Worm (Caenorhabditis elegans) whole organism, early embryonic: Measurements from ENCODE around the gene Y54G2A.28.

Experiments used
- B0310.2 ChIP-seq: sonication (generic microtip); optimal IDR thresholded peaks from 2 replicates; lab custom pipeline; 2016; ENCODE audit warnings: mild to moderate bottlenecking, missing genetic modification characterization, missing compliant biosample characterization
- aly-1 ChIP-seq: sonication (generic microtip); optimal IDR thresholded peaks from 2 replicates; lab custom pipeline; 2016; ENCODE audit warnings: missing genetic modification characterization, missing compliant biosample characterization
- ama-1 ChIP-seq: fragments of 150-350 bp; optimal IDR thresholded peaks from 2 replicates; lab custom pipeline; 2014
- ceh-13 ChIP-seq: fragments of 200-800 bp; sonication (Bioruptor generic); optimal IDR thresholded peaks from 2 replicates; lab custom pipeline; 2018; ENCODE audit warnings: mild to moderate bottlenecking, missing genetic modification characterization, missing compliant biosample characterization
- ets-7 ChIP-seq: sonication (generic microtip); optimal IDR thresholded peaks from 2 replicates; lab custom pipeline; 2016; ENCODE audit warnings: missing genotype, missing genetic modification characterization, missing compliant biosample characterization
- flt-1 ChIP-seq: fragments of 200-800 bp; sonication (Bioruptor generic); IDR thresholded peaks from 2 replicates; pipeline ENCODE4 v1.3.6; 2022; ENCODE audit warnings: missing genetic modification characterization, missing compliant biosample characterization
- hmbx-1 ChIP-seq: sonication (generic microtip); optimal IDR thresholded peaks from 2 replicates; lab custom pipeline; 2016; ENCODE audit warnings: mild to moderate bottlenecking, missing genetic modification characterization, missing compliant biosample characterization
- hmg-4 ChIP-seq: fragments of 200-800 bp; sonication (Bioruptor generic); optimal IDR thresholded peaks from 2 replicates; lab custom pipeline; 2018; ENCODE audit warnings: mild to moderate bottlenecking, missing genetic modification characterization, missing compliant biosample characterization
- hnd-1 ChIP-seq: sonication (generic microtip); optimal IDR thresholded peaks from 2 replicates; lab custom pipeline; 2016; ENCODE audit warnings: missing genetic modification characterization, missing compliant biosample characterization
- scrt-1 ChIP-seq: fragments of 200-800 bp; sonication (Bioruptor generic); IDR thresholded peaks from 2 replicates; pipeline ENCODE4 v1.3.6; 2022; ENCODE audit warnings: missing genetic modification characterization, missing compliant biosample characterization
- sea-1 ChIP-seq: fragments of 200-800 bp; sonication (Bioruptor generic); conservative IDR thresholded peaks from 2 replicates; pipeline ENCODE4 v1.3.6; 2022; ENCODE audit warnings: missing genetic modification characterization, missing compliant biosample characterization
- tbx-37 ChIP-seq: fragments of 200-800 bp; sonication (Bioruptor generic); conservative IDR thresholded peaks from 2 replicates; pipeline ENCODE4 v1.3.6; 2022; ENCODE audit warnings: missing genetic modification reagents, missing genetic modification characterization, missing compliant biosample characterization
- tra-4 ChIP-seq: sonication (generic microtip); optimal IDR thresholded peaks from 2 replicates; lab custom pipeline; 2017; ENCODE audit warnings: missing genetic modification characterization, missing compliant biosample characterization

- TF ChIP-seq ama-1 (lab: Kevin White, UChicago) (no peak), tra-4 (no peak), scrt-1 (GFP tag; lab: Robert Waterston, UW) (no peak), hmg-4 (GFP tag; lab: Kevin White, UChicago) (peak; percentile 32), sea-1 (GFP tag; lab: Robert Waterston, UW) (no peak), ets-7 (no peak), B0310.2 (tag; lab: Kevin White, UChicago) (no peak), aly-1 (tag; lab: Kevin White, UChicago) (no peak), flt-1 (no peak), ceh-13 (GFP tag; lab: Kevin White, UChicago) (no peak), tbx-37 (GFP tag; lab: Robert Waterston, UW) (no peak), hmbx-1 (no peak), hnd-1 (tag; lab: Kevin White, UChicago) (no peak)
These were observed 21.7 kb downstream of the Y54G2A.28 start for ce11 chrIV:2990519-2990918.
